Worm (Caenorhabditis elegans) whole organism, midembryonic: ENCODE results near the gene F22E5.23.
"Not testable (repeated sequence)": the region's sequence is repeated elsewhere in the genome, so short reads cannot be mapped to it uniquely, and the experiment has no call there.

Experiments used
- T22C8.4 ChIP-seq: fragments of 200-800 bp; sonication (Bioruptor generic); IDR thresholded peaks from 2 replicates; pipeline ENCODE4 v1.3.6; 2022; ENCODE audit warnings: missing genetic modification characterization, missing compliant biosample characterization
- cog-1 ChIP-seq: sonication (generic microtip); optimal IDR thresholded peaks from 2 replicates; lab custom pipeline; 2016; ENCODE audit warnings: missing genetic modification characterization, missing compliant biosample characterization
- flt-1 ChIP-seq: fragments of 200-800 bp; sonication (Bioruptor generic); IDR thresholded peaks from 2 replicates; pipeline ENCODE4 v1.3.6; 2022; ENCODE audit warnings: missing genetic modification characterization, missing compliant biosample characterization
- klf-2 ChIP-seq: fragments of 200-800 bp; sonication (Bioruptor generic); conservative IDR thresholded peaks from 2 replicates; pipeline ENCODE4 v1.3.6; 2022; ENCODE audit warnings: missing genetic modification reagents, missing genetic modification characterization, missing compliant biosample characterization
- med-1 ChIP-seq: sonication (generic microtip); optimal IDR thresholded peaks from 2 replicates; lab custom pipeline; 2017; ENCODE audit warnings: missing genetic modification characterization, mild to moderate bottlenecking, missing compliant biosample characterization, antibody characterized with exemption, missing genetic modification reagents; ENCODE audit not compliant: insufficient read depth
- ref-1 ChIP-seq: fragments of 200-800 bp; sonication (Bioruptor generic); conservative IDR thresholded peaks from 2 replicates; pipeline ENCODE4 v1.3.6; 2022; ENCODE audit warnings: missing genetic modification reagents, missing genetic modification characterization, missing compliant biosample characterization
- tab-1 ChIP-seq: fragments of 200-800 bp; sonication (Bioruptor generic); IDR thresholded peaks from 2 replicates; pipeline ENCODE4 v1.3.6; 2022; ENCODE audit warnings: missing genetic modification characterization, missing compliant biosample characterization
- ztf-23 ChIP-seq: fragments of 200-800 bp; sonication (Bioruptor generic); IDR thresholded peaks from 2 replicates; pipeline ENCODE4 v1.3.6; 2022; ENCODE audit warnings: missing genetic modification reagents, missing genetic modification characterization, missing compliant biosample characterization
- ztf-29 ChIP-seq: fragments of 200-800 bp; sonication (Bioruptor generic); IDR thresholded peaks from 2 replicates; pipeline ENCODE4 v1.3.6; 2022; ENCODE audit warnings: missing genetic modification reagents, missing genetic modification characterization, missing compliant biosample characterization

F22E5.23 gene

DNA sequence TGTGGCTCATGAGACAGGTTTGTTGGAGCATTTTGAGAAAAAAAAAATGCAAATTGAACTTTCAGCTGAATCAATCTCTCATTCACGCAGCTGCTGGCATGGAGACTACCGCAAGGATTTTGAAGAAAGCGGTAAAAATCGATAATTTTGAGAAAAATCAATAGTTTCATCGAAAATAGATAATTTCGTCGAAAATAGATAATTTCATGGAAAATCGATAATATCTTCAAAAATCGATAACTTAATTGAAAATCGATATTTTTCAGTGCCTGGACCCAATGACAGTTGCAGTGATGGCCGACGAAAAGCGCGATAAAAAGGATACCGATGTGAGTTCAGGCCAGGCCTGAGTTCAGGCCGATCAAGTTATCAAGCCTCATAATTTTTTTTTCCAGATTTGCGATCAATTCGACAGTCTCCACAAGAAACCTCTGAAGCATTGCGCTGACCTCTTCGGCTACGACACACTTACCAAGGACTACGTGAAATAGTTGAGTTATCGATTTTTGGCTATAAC, 18.1 kb upstream of the F22E5.23 start, which contains the start of gene D2062.4:
D2062.4 (plus strand) TSS at position 467 of the 517 bp plus-strand sequence.
- TF ChIP-seq T22C8.4 (GFP tag; lab: Robert Waterston, UW): peak; percentile 53; the same call in 1 of the 2 replicates

DNA sequence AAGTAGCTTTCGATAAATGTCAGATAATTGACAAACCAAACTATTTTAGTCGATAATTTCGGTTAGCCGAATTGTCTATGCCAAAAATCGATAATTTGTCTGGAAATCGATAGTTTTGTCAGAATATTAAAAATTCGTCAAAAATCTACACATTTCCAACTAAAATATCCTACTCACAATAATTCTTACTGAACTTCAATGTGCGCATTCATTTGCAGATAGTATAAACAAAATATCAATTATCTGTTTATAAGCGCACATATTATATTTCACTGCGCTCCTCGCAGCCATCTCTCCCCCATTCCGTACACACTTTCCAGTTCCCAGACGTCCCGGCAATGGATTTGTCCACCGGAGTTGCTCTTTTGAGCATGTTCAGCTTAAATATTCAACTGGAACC, 16.3 kb upstream of the F22E5.23 start, which contains the start of gene lgc-28:
lgc-28 (plus strand) TSS at position 301 of the 400 bp plus-strand sequence.
- no peak for TF ChIP-seq klf-2

DNA sequence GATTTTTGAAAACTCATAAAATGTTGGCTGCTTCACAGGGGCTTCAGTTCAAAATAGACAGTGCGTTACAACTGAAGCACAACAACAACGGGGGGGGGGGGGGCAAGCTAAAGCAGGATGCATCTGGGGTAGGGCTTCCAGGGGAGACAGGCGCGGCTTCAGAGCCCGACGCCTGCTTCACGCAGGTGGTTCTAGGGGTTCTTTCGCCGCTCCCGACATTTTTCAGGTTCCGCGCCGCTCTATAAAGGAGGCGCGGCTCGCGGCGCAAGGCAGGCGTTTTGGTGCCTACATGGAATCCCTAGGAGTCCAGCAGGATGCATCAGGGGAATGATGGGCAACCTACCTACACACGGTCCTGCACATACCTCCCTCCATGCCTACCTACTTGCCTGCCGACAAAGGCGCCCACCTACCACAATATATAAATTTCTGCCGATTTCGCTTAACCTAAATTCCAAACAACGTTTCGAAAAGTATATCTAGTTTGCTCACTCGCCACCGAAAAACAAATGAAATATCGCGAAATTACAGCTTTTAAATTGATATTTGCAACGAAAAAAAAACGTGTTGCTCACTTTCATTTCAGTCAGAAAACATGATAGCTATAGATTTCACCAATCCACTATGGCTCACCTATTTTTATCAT, 13.8 kb upstream of the F22E5.23 start, which contains the start of gene sri-71:
sri-71 (plus strand) TSS at position 596 of the 646 bp plus-strand sequence.
- no peak for TF ChIP-seq ref-1 (GFP tag; lab: Robert Waterston, UW)
- no peak for TF ChIP-seq cog-1
- no peak for TF ChIP-seq klf-2
- no peak for TF ChIP-seq ztf-29
- no peak for TF ChIP-seq tab-1 (GFP tag; lab: Robert Waterston, UW)
- TF ChIP-seq med-1 (GFP tag; lab: Kevin White, UChicago): no peak
- no peak for TF ChIP-seq ztf-23
- TF ChIP-seq T22C8.4 (GFP tag; lab: Robert Waterston, UW): no peak

DNA sequence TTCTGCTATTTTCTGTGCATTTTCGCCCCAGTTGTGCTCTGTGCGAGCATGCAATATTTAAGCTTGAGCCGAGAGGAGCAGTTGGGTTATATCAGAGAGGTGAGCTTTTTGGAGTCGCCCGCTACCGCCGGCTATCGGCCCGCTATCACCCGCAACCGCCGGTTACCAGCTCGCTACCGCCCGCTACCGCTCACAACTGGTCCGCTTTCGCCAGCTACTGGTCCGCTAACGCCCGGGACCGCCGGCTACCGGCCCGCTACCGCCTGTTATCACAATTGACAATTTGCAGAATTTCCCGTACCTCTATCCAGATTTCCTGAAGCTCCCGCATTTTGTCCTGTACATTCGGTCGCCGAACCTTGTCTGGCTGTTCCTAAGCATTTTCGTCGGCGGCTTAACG, 12.7 kb upstream of the F22E5.23 start:
- TF ChIP-seq tab-1 (GFP tag; lab: Robert Waterston, UW) (no peak), ref-1 (GFP tag; lab: Robert Waterston, UW) (no peak), ztf-23 (no peak), ztf-29 (no peak), flt-1 (GFP tag; lab: Robert Waterston, UW) (peak; percentile 44; the same call in 1 of the 2 replicates), klf-2 (no peak)

DNA sequence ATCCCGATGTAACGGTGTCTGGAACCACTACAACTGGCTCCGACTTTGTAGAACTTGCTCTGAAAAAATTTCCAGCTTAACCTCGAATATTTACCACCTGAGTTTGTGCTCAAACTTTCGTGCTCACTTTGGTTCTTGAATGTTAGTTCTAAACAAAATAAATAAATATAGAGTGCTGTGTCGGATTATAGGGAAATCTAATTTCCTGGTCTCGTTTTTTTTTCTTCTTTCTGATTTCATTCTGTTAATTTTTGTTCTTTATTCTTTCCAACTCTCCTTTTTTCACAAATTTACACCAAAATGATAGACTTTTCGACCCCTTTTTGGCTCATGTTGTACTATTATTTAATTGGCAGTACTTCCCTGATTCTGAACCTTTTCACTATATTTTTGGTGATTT, 11.8 kb upstream of the F22E5.23 start, which contains the start of gene sri-37:
sri-37 (plus strand) TSS at position 301 of the 400 bp plus-strand sequence.
- no peak for TF ChIP-seq med-1 (GFP tag; lab: Kevin White, UChicago)
- TF ChIP-seq klf-2: no peak
- no peak for TF ChIP-seq cog-1
- no peak for TF ChIP-seq ztf-29
- TF ChIP-seq ztf-23: no peak
- no peak for TF ChIP-seq tab-1 (GFP tag; lab: Robert Waterston, UW)
- TF ChIP-seq flt-1 (GFP tag; lab: Robert Waterston, UW): no peak

DNA sequence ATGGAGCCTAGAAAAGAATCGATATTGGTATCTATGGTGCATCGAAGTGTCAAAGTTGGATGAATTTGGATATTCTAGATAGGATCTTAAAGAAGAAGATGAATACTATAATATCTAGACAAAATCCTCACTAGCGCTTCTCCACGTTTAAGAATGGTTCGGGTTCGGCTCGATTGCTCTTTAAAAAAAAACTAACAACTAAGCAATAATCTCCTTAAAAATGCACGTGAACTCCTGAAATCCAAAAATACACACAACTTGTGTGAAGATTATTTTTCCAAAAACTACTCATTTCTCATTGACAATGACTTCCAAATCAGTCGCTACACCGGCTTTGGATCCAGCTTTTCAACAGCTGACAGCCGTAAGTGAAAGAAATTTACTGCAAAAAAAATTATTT, 9.9 kb upstream of the F22E5.23 start, which contains the start of gene D2062.1:
D2062.1 (plus strand) TSS at position 301 of the 400 bp plus-strand sequence.
- TF ChIP-seq med-1 (GFP tag; lab: Kevin White, UChicago) (no peak), T22C8.4 (GFP tag; lab: Robert Waterston, UW) (no peak), cog-1 (no peak), flt-1 (GFP tag; lab: Robert Waterston, UW) (no peak), ztf-29 (no peak), klf-2 (no peak), ref-1 (GFP tag; lab: Robert Waterston, UW) (no peak), ztf-23 (no peak), tab-1 (GFP tag; lab: Robert Waterston, UW) (no peak)

DNA sequence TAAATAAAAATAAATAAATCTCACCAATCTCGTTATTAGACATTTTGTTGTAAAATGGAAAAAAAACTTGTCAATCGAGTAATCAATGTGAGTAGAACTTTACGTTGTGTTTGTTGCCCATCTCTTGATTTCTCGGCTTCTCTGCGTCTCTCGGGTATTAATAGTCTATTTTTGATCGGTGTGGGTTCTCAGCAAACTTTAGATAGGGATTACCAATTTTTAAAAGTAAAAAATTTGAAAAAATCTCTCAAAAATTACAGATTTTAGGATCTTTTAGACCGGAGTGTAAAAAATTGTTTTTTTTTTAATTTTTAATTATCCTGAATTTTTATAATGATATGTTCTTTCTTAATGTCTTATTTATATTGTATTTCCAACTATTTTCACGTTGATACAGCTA, 3.7 kb upstream of the F22E5.23 start, which contains the start of gene F22E5.21:
F22E5.21 (minus strand) TSS at position 101 of the 400 bp plus-strand sequence.
- no peak for TF ChIP-seq T22C8.4 (GFP tag; lab: Robert Waterston, UW)
- no peak for TF ChIP-seq ztf-29
- TF ChIP-seq med-1 (GFP tag; lab: Kevin White, UChicago): no peak
- no peak for TF ChIP-seq tab-1 (GFP tag; lab: Robert Waterston, UW)
- TF ChIP-seq cog-1: no peak
- TF ChIP-seq klf-2: no peak
- no peak for TF ChIP-seq flt-1 (GFP tag; lab: Robert Waterston, UW)
- no peak for TF ChIP-seq ref-1 (GFP tag; lab: Robert Waterston, UW)
- TF ChIP-seq ztf-23: no peak

DNA sequence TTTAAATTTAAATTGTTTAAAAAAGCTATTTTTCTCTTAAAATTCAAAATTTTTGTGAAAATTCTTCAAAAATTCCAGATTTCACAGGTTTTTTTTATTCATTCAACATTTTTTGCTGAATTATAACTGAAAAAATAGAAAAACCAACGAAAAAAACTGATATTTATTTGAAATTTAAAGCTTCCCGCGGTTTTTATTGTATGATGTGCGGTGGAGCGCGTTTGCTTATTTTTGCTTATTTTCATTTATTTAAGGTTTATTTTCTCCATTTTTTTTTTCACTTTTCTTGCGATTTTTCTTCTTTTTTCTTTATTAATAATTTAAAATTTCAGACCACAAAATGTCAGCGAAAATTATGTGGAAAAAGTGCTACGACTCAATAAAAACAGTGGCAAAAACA, 3.0 kb upstream of the F22E5.23 start, which contains the start of gene F22E5.9:
F22E5.9 (plus strand) TSS at position 327 of the 400 bp plus-strand sequence.
- TF ChIP-seq klf-2 (no peak), flt-1 (GFP tag; lab: Robert Waterston, UW) (no peak), T22C8.4 (GFP tag; lab: Robert Waterston, UW) (no peak), ref-1 (GFP tag; lab: Robert Waterston, UW) (no peak), ztf-29 (no peak), med-1 (GFP tag; lab: Kevin White, UChicago) (no peak), cog-1 (no peak), ztf-23 (no peak), tab-1 (GFP tag; lab: Robert Waterston, UW) (no peak)

DNA sequence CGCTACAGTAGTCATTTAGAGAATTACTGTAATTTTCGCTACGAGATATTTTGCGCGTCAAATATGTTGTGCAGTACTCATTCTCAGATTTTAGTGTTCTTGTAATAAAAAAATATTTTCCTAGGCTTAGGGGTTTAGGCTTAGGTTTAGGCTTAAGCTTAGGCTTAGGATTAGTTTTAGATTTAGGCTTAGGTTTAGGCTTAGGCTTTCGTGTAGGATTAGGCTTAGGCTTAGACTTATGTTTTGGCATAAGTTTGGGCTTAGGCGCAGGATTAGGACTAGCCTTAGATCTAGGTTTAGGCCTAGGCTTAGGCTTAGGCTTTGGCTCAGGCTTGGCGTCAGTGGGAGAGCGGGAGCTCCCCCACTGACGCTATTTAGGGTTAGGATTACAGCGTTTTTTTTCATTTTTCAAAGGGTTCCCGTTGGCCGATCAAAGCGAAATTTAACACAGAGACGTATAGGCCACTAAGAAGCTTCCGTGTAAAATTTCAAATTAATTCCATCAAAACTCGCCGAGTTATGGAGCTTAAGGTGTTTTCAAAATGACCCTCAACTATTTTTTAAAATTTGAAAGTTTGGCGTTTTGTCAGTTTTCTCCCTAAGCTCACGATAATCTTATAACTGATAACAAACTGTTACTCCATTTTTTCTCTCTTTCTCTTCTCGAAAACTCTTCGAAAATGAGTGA, 1.5 kb upstream of the F22E5.23 start, which contains the start of gene F22E5.8:
F22E5.8 (plus strand) TSS at position 638 of the 688 bp plus-strand sequence.
- TF ChIP-seq tab-1 (GFP tag; lab: Robert Waterston, UW); cog-1; T22C8.4 (GFP tag; lab: Robert Waterston, UW): not testable (repeated sequence)

DNA sequence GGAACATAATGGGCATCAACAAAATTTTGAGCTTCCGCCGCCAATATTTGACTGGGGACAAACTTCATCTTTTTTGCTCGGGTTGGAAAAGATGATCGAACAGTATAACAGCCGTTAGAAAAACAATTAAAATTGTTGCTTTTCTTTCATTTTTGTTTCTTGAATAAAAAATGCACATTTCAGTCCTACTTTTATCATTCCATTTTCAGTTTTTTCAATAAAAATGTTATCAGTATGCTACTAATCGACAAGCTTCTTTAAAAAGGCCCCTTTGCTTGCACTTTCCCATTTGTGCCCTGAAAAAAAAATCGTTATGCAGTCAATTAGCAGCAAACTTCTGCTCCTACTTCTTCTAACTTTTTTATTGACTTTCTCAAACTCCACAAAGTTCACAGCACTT, 695 bp downstream of the F22E5.23 start, which contains the start of gene F22E5.7:
F22E5.7 (plus strand) TSS at position 301 of the 400 bp plus-strand sequence.
- TF ChIP-seq tab-1 (GFP tag; lab: Robert Waterston, UW) (no peak), ztf-23 (no peak), ztf-29 (no peak), klf-2 (no peak), cog-1 (no peak), ref-1 (GFP tag; lab: Robert Waterston, UW) (no peak), med-1 (GFP tag; lab: Kevin White, UChicago) (no peak), flt-1 (GFP tag; lab: Robert Waterston, UW) (no peak), T22C8.4 (GFP tag; lab: Robert Waterston, UW) (no peak)
